Fruit fly (Drosophila melanogaster): ENCODE measurements around the gene CG18789.

CG18789 gene

DNA sequence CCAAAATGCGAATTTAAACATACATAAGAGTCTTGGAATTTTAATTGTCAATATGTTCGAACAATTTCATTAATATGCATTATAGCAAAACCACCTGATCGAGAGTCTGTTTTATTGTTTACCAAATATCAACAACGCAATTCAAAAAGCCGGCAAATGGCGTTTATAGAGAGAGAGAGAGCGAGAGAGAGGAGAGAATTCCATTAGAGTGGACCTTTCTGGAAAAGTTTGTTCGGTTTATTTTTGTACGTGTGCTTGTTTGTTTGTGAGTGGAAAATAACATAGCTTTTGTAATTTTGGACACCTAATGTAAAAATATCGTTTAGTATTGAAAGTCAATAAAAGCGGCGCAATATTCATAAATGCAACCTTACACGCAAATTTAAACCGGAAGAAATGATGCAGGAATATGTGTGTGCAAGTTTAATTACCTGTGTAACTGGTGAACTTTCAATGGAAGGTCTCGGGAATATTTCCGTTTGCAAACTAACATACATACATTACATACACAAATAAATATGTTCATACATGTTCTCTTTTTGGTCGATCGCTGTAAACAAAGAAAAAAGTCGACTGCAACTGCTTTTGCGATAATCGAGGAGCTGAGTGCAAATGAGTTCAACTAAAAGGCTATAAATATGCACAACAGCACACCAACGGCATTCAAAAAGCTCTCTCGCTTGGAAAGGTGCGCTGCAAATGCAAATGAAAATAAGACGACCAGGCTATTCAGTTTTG, 49.5 kb upstream of the CG18789 start, which contains the start of gene CG6785 (continued):
- TF ChIP-seq CG17612 (GFP tag; IDR thresholded peaks at IDR 0.05): no peak
- TF ChIP-seq nom (GFP tag; optimal IDR thresholded peaks at IDR 0.05): peak; percentile 77
- peak; percentile 52 for TF ChIP-seq CG9609 (GFP tag; optimal IDR thresholded peaks at IDR 0.05)
- TF ChIP-seq schlank (tag; optimal IDR thresholded peaks at IDR 0.05): peak; percentile 84
- no peak for TF ChIP-seq CG14667 (GFP tag; IDR thresholded peaks at IDR 0.05)
- peak; percentile 72 for TF ChIP-seq Atf6 (GFP tag; IDR thresholded peaks at IDR 0.05)
- TF ChIP-seq p53 (GFP tag; optimal IDR thresholded peaks at IDR 0.05): peak; percentile 85
- no peak for TF ChIP-seq dan (GFP tag; IDR thresholded peaks at IDR 0.05)
- peak; percentile 81 for TF ChIP-seq CG12769 (tag; optimal IDR thresholded peaks at IDR 0.05)
- no peak for TF ChIP-seq al (GFP tag; IDR thresholded peaks at IDR 0.05)
- no peak for TF ChIP-seq Ptx1 (GFP tag; IDR thresholded peaks at IDR 0.05)
- peak in 1 of 3 experiments; percentile 51 for TF ChIP-seq Stat92E (GFP tag; optimal IDR thresholded peaks at IDR 0.05)
- TF ChIP-seq toy (GFP tag; IDR thresholded peaks at IDR 0.05): no peak
- peak; percentile 42; the same call in 1 of the 2 replicates for TF ChIP-seq Rfx (GFP tag; IDR thresholded peaks at IDR 0.05)
- TF ChIP-seq MESR4 (GFP tag; optimal IDR thresholded peaks at IDR 0.05): peak; percentile 48
- TF ChIP-seq CG11456 (GFP tag; IDR thresholded peaks at IDR 0.05): peak; percentile 65; the same call in 2 of the 3 replicates
- TF ChIP-seq CG2875 (GFP tag; optimal IDR thresholded peaks at IDR 0.05): peak; percentile 96
- no peak for TF ChIP-seq br (optimal IDR thresholded peaks at IDR 0.05)
- no peak for TF ChIP-seq zfh2 (GFP tag; optimal IDR thresholded peaks at IDR 0.05)
- TF ChIP-seq CG9876 (GFP tag; optimal IDR thresholded peaks at IDR 0.05): peak; percentile 63
- peak; percentile 80 for TF ChIP-seq Awh (GFP tag; IDR thresholded peaks at IDR 0.05)
- peak; percentile 81 for TF ChIP-seq mirr (GFP tag; optimal IDR thresholded peaks at IDR 0.05)
- TF ChIP-seq mam (GFP tag; optimal IDR thresholded peaks at IDR 0.05): peak; percentile 37
- peak; percentile 88 for TF ChIP-seq B-H2 (GFP tag; optimal IDR thresholded peaks at IDR 0.05)
- TF ChIP-seq ewg (GFP tag; optimal IDR thresholded peaks at IDR 0.05): peak; percentile 79
- TF ChIP-seq slbo (GFP tag; IDR thresholded peaks at IDR 0.05): no peak
- peak; percentile 66 for TF ChIP-seq Sry-β (GFP tag; optimal IDR thresholded peaks at IDR 0.05)
- peak; percentile 88 for TF ChIP-seq CG17359 (tag; optimal IDR thresholded peaks at IDR 0.05)
- TF ChIP-seq CG9932 (GFP tag; IDR thresholded peaks at IDR 0.05): peak; percentile 30; the same call in 1 of the 2 replicates
- peak; percentile 24 for TF ChIP-seq nmo (GFP tag; optimal IDR thresholded peaks at IDR 0.05)
- TF ChIP-seq CG4404 (GFP tag; IDR thresholded peaks at IDR 0.05): no peak
- TF ChIP-seq Bdp1 (GFP tag; optimal IDR thresholded peaks at IDR 0.05): peak; percentile 68
- no peak for TF ChIP-seq CG8478 (optimal IDR thresholded peaks at IDR 0.05)
- peak; percentile 9 for TF ChIP-seq CG15073 (GFP tag; optimal IDR thresholded peaks at IDR 0.05)
- TF ChIP-seq cato (GFP tag; optimal IDR thresholded peaks at IDR 0.05; ENCODE audit: borderline replicate concordance): peak; percentile 64
- no peak for TF ChIP-seq Neu2 (GFP tag; optimal IDR thresholded peaks at IDR 0.05; ENCODE audit: borderline replicate concordance)
- peak; percentile 24 for TF ChIP-seq CG30020 (tag; optimal IDR thresholded peaks at IDR 0.05)
- TF ChIP-seq wor (GFP tag; IDR thresholded peaks at IDR 0.05): no peak
- TF ChIP-seq Hr39 (optimal IDR thresholded peaks at IDR 0.05): no peak
- TF ChIP-seq amos (GFP tag; IDR thresholded peaks at IDR 0.05; ENCODE audit: partially characterized antibody): no peak; the same call in 1 of the 2 replicates
- TF ChIP-seq CG42726 (GFP tag; IDR thresholded peaks at IDR 0.05; ENCODE audit: partially characterized antibody): no peak
- peak; percentile 80 for TF ChIP-seq CG11504 (tag; optimal IDR thresholded peaks at IDR 0.05)
- TF ChIP-seq CG4854 (GFP tag; optimal IDR thresholded peaks at IDR 0.05): peak; percentile 83
- TF ChIP-seq CG8924 (tag; optimal IDR thresholded peaks at IDR 0.05): peak; percentile 85
- TF ChIP-seq dpn (GFP tag; optimal IDR thresholded peaks at IDR 0.05): peak; percentile 70 to 80
- peak; percentile 88 for TF ChIP-seq BtbVII (GFP tag; optimal IDR thresholded peaks at IDR 0.05)
- TF ChIP-seq ken (GFP tag; IDR thresholded peaks at IDR 0.05): no peak
- peak; percentile 75 for TF ChIP-seq CG1647 (GFP tag; optimal IDR thresholded peaks at IDR 0.05)
- peak; percentile 66 for TF ChIP-seq tup (GFP tag; optimal IDR thresholded peaks at IDR 0.05)
- TF ChIP-seq so (GFP tag; IDR thresholded peaks at IDR 0.05): peak; percentile 74; the same call in 2 of the 3 replicates
